Fruit fly (Drosophila melanogaster): ENCODE data around the gene Ubc2.

The Ubc2 gene

dm6 chr2L:10751879-10752620 lies 15.8 kb downstream of the Ubc2 start (continued):
- TF ChIP-seq onecut (GFP tag; IDR thresholded peaks at IDR 0.05) (peak; percentile 97), Stat92E (GFP tag; optimal IDR thresholded peaks at IDR 0.05) (peak in 1 of 3 experiments; percentile 31), Pdp1 (GFP tag; optimal IDR thresholded peaks at IDR 0.05) (peak; percentile 75 to 89), so (GFP tag; IDR thresholded peaks at IDR 0.05) (peak; percentile 88), aop (GFP tag; IDR thresholded peaks at IDR 0.05) (0 out of 2 replicates have a peak, but pooled peaks have one; percentile 40), ind (GFP tag; optimal IDR thresholded peaks at IDR 0.05) (peak; percentile 36), wek (GFP tag; optimal IDR thresholded peaks at IDR 0.05) (peak; percentile 92), Sox102F (GFP tag; optimal IDR thresholded peaks at IDR 0.05) (peak; percentile 86), TFAM (GFP tag; optimal IDR thresholded peaks at IDR 0.05) (peak; percentile 80), CG4328 (GFP tag; optimal IDR thresholded peaks at IDR 0.05) (peak; percentile 83), nom (GFP tag; optimal IDR thresholded peaks at IDR 0.05) (no peak), CG32767 (GFP tag; IDR thresholded peaks at IDR 0.05) (peak; percentile 72), CG10959 (GFP tag; IDR thresholded peaks at IDR 0.05) (peak; percentile 78), CG17912 (GFP tag; optimal IDR thresholded peaks at IDR 0.05) (peak; percentile 53), mld (GFP tag; IDR thresholded peaks at IDR 0.05; ENCODE audit: partially characterized antibody) (no peak), p53 (GFP tag; optimal IDR thresholded peaks at IDR 0.05) (peak; percentile 82), crp (GFP tag; optimal IDR thresholded peaks at IDR 0.05) (peak in 1 of 2 experiments; percentile 62), CG17802 (tag; optimal IDR thresholded peaks at IDR 0.05) (peak; percentile 77), CG33213 (GFP tag; optimal IDR thresholded peaks at IDR 0.05) (peak; percentile 94), CG9215 (GFP tag; IDR thresholded peaks at IDR 0.05) (no peak), Awh (GFP tag; IDR thresholded peaks at IDR 0.05) (peak; percentile 96), Ets97D (GFP tag; optimal IDR thresholded peaks at IDR 0.05) (peak; percentile 54), usp (GFP tag; optimal IDR thresholded peaks at IDR 0.05) (no peak), Xrp1 (GFP tag; IDR thresholded peaks at IDR 0.05) (peak; percentile 97), CG10147 (GFP tag; optimal IDR thresholded peaks at IDR 0.05) (peak; percentile 47), fd3F (GFP tag; optimal IDR thresholded peaks at IDR 0.05) (peak; percentile 86), hbn (GFP tag; IDR thresholded peaks at IDR 0.05; ENCODE audit: partially characterized antibody) (no peak), Rfx (GFP tag; IDR thresholded peaks at IDR 0.05) (peak; percentile 54; the same call in 1 of the 2 replicates), dan (GFP tag; IDR thresholded peaks at IDR 0.05) (no peak), CG4282 (GFP tag; optimal IDR thresholded peaks at IDR 0.05) (peak; percentile 74), ci (GFP tag; IDR thresholded peaks at IDR 0.05) (peak; percentile 93), sima (GFP tag; optimal IDR thresholded peaks at IDR 0.05) (peak; percentile 23), Lhr (GFP tag; optimal IDR thresholded peaks at IDR 0.05) (peak; percentile 95), gcm2 (GFP tag; optimal IDR thresholded peaks at IDR 0.05) (peak; percentile 67), fru (optimal IDR thresholded peaks at IDR 0.05) (no peak), CG10274 (GFP tag; optimal IDR thresholded peaks at IDR 0.05) (peak; percentile 69), ttk (GFP tag; IDR thresholded peaks at IDR 0.05) (peak; percentile 68), CG34224 (GFP tag; IDR thresholded peaks at IDR 0.05; ENCODE audit: partially characterized antibody) (no peak), Doc3 (GFP tag; IDR thresholded peaks at IDR 0.05; ENCODE audit: partially characterized antibody) (no peak), twi (tag; optimal IDR thresholded peaks at IDR 0.05) (peak; percentile 95), CG12071 (GFP tag; optimal IDR thresholded peaks at IDR 0.05) (peak; percentile 86), CG30431 (GFP tag; optimal IDR thresholded peaks at IDR 0.05) (peak; percentile 81), CG15073 (GFP tag; optimal IDR thresholded peaks at IDR 0.05) (peak; percentile 62), esg (GFP tag; conservative IDR thresholded peaks at IDR 0.05) (no peak), Hmr (GFP tag; optimal IDR thresholded peaks at IDR 0.05) (peak; percentile 82), tin (GFP tag; optimal IDR thresholded peaks at IDR 0.05) (peak; percentile 79), CG6854 (GFP tag; optimal IDR thresholded peaks at IDR 0.05) (peak; percentile 75), CG17829 (tag; optimal IDR thresholded peaks at IDR 0.05) (peak; percentile 70), CG9797 (GFP tag; optimal IDR thresholded peaks at IDR 0.05) (peak; percentile 51)

Data from whole organism, embryonic.